Worm (Caenorhabditis elegans) whole organism, midembryonic: ENCODE data around the gene sluh-7.

Experiments used
- T22C8.4 ChIP-seq: fragments of 200-800 bp; sonication (Bioruptor generic); IDR thresholded peaks from 2 replicates; pipeline ENCODE4 v1.3.6; 2022; ENCODE audit warnings: missing genetic modification characterization, missing compliant biosample characterization
- cog-1 ChIP-seq: sonication (generic microtip); optimal IDR thresholded peaks from 2 replicates; lab custom pipeline; 2016; ENCODE audit warnings: missing genetic modification characterization, missing compliant biosample characterization
- flt-1 ChIP-seq: fragments of 200-800 bp; sonication (Bioruptor generic); IDR thresholded peaks from 2 replicates; pipeline ENCODE4 v1.3.6; 2022; ENCODE audit warnings: missing genetic modification characterization, missing compliant biosample characterization
- med-1 ChIP-seq: sonication (generic microtip); optimal IDR thresholded peaks from 2 replicates; lab custom pipeline; 2017; ENCODE audit warnings: missing genetic modification characterization, mild to moderate bottlenecking, missing compliant biosample characterization, antibody characterized with exemption, missing genetic modification reagents; ENCODE audit not compliant: insufficient read depth
- ref-1 ChIP-seq: fragments of 200-800 bp; sonication (Bioruptor generic); conservative IDR thresholded peaks from 2 replicates; pipeline ENCODE4 v1.3.6; 2022; ENCODE audit warnings: missing genetic modification reagents, missing genetic modification characterization, missing compliant biosample characterization
- tab-1 ChIP-seq: fragments of 200-800 bp; sonication (Bioruptor generic); IDR thresholded peaks from 2 replicates; pipeline ENCODE4 v1.3.6; 2022; ENCODE audit warnings: missing genetic modification characterization, missing compliant biosample characterization
- ztf-23 ChIP-seq: fragments of 200-800 bp; sonication (Bioruptor generic); IDR thresholded peaks from 2 replicates; pipeline ENCODE4 v1.3.6; 2022; ENCODE audit warnings: missing genetic modification reagents, missing genetic modification characterization, missing compliant biosample characterization

ce11 chrV:10350054-10350453 lies 5.6 kb downstream of the sluh-7 start, which contains the start of gene K07C5.9:
- TF ChIP-seq ref-1 (GFP tag; lab: Robert Waterston, UW) (no peak), med-1 (GFP tag; lab: Kevin White, UChicago) (no peak), T22C8.4 (GFP tag; lab: Robert Waterston, UW) (no peak), flt-1 (no peak), tab-1 (no peak), cog-1 (tag; lab: Kevin White, UChicago) (no peak), ztf-23 (GFP tag; lab: Robert Waterston, UW) (no peak)
